Worm (Caenorhabditis elegans) whole organism, L4 larva: ENCODE data around the gene gly-1.

Source experiments
- F10B5.3 ChIP-seq: sonication (generic microtip); optimal IDR thresholded peaks from 2 replicates; lab custom pipeline; 2016; ENCODE audit warnings: mild to moderate bottlenecking, missing genetic modification characterization, missing compliant biosample characterization
- R02D3.7 ChIP-seq: fragments of 150-350 bp; sonication (generic microtip); optimal IDR thresholded peaks from 3 replicates; lab custom pipeline; 2014; ENCODE audit warnings: missing biosample characterization, missing genetic modification characterization
- Y105C5A.15 ChIP-seq: fragments of 200-800 bp; sonication (Bioruptor generic); IDR thresholded peaks from 2 replicates; pipeline ENCODE4 v1.3.6; 2022; ENCODE audit warnings: missing genetic modification characterization, missing compliant biosample characterization
- Y48G9A.11 ChIP-seq: fragments of 200-800 bp; sonication (Bioruptor generic); IDR thresholded peaks from 2 replicates; pipeline ENCODE4 v1.3.6; 2022; ENCODE audit warnings: missing genetic modification reagents, missing genetic modification characterization, missing compliant biosample characterization
- ZK546.5 ChIP-seq, 2 experiments: sonication (generic microtip); optimal IDR thresholded peaks; 2 replicates each; lab custom pipeline; 2017; ENCODE audit warnings: missing biosample characterization in 2 of 2, missing genetic modification characterization in 2 of 2
- aha-1 ChIP-seq: fragments of 150-350 bp; peaks from one replicate; lab custom pipeline; 2014; ENCODE audit warnings: missing biosample characterization, missing genetic modification characterization
- arid-1 ChIP-seq: fragments of 200-800 bp; sonication (Bioruptor generic); conservative IDR thresholded peaks from 2 replicates; pipeline ENCODE4 v1.3.6; 2022; ENCODE audit warnings: missing genetic modification reagents, missing genetic modification characterization, missing compliant biosample characterization
- attf-4 ChIP-seq: sonication (generic microtip); optimal IDR thresholded peaks from 3 replicates; lab custom pipeline; 2017; ENCODE audit warnings: missing biosample characterization, missing genetic modification characterization
- ceh-20 ChIP-seq: fragments of 200-800 bp; sonication (Bioruptor generic); IDR thresholded peaks from 2 replicates; pipeline ENCODE4 v1.3.6; 2022; ENCODE audit warnings: missing genetic modification reagents, missing genetic modification characterization, missing compliant biosample characterization
- ceh-28 ChIP-seq: fragments of 150-350 bp; optimal IDR thresholded peaks from 2 replicates; lab custom pipeline; 2014; ENCODE audit warnings: missing biosample characterization, missing genetic modification reagents, missing genetic modification characterization
- daf-19 ChIP-seq: fragments of 200-800 bp; sonication (Bioruptor generic); conservative IDR thresholded peaks from 2 replicates; pipeline ENCODE4 v1.3.6; 2022; ENCODE audit warnings: missing genetic modification characterization, missing compliant biosample characterization
- duxl-1 ChIP-seq: sonication (generic microtip); optimal IDR thresholded peaks from 2 replicates; lab custom pipeline; 2016; ENCODE audit warnings: mild to moderate bottlenecking, missing genetic modification characterization, moderate library complexity, missing compliant biosample characterization; ENCODE audit not compliant: poor library complexity
- dve-1 ChIP-seq: sonication (generic microtip); optimal IDR thresholded peaks from 2 replicates; lab custom pipeline; 2017; ENCODE audit warnings: antibody characterized with exemption, mild to moderate bottlenecking, missing genetic modification characterization, missing compliant biosample characterization; ENCODE audit not compliant: insufficient read depth
- egl-27 ChIP-seq: sonication (generic microtip); optimal IDR thresholded peaks from 3 replicates; lab custom pipeline; 2017; ENCODE audit warnings: missing biosample characterization, missing genetic modification reagents, missing genetic modification characterization
- egl-43 ChIP-seq: fragments of 200-800 bp; sonication (Bioruptor generic); IDR thresholded peaks from 2 replicates; pipeline ENCODE4 v1.3.6; 2022; ENCODE audit warnings: missing genetic modification reagents, missing genetic modification characterization, missing compliant biosample characterization
- fkh-10 ChIP-seq: fragments of 150-350 bp; optimal IDR thresholded peaks from 2 replicates; lab custom pipeline; 2014; ENCODE audit warnings: missing biosample characterization, missing genetic modification reagents, missing genetic modification characterization
- fos-1 ChIP-seq: fragments of 150-350 bp; optimal IDR thresholded peaks from 2 replicates; lab custom pipeline; 2014; ENCODE audit warnings: missing biosample characterization, missing genetic modification characterization
- hif-1 ChIP-seq, 2 experiments: sonication (generic microtip); optimal IDR thresholded peaks; 2 replicates each; lab custom pipeline; 2016 to 2017; ENCODE audit warnings: missing compliant biosample characterization in 2 of 2, missing genetic modification characterization in 2 of 2, missing genetic modification reagents in 2 of 2, missing genotype in 2 of 2, mild to moderate bottlenecking in 1 of 2
- hlh-11 ChIP-seq: fragments of 200-800 bp; sonication (Bioruptor generic); optimal IDR thresholded peaks from 2 replicates; lab custom pipeline; 2018; ENCODE audit warnings: mild to moderate bottlenecking, missing genetic modification characterization, missing compliant biosample characterization
- hmg-1.1 ChIP-seq: fragments of 200-800 bp; sonication (Bioruptor generic); IDR thresholded peaks from 2 replicates; pipeline ENCODE4 v1.3.6; 2022; ENCODE audit warnings: missing genetic modification reagents, missing genetic modification characterization, missing compliant biosample characterization
- lin-1 ChIP-seq: fragments of 200-800 bp; sonication (Bioruptor generic); IDR thresholded peaks from 2 replicates; pipeline ENCODE4 v1.3.6; 2022; ENCODE audit warnings: missing genetic modification reagents, missing genetic modification characterization, missing compliant biosample characterization
- lin-13 ChIP-seq: fragments of 150-350 bp; optimal IDR thresholded peaks from 2 replicates; lab custom pipeline; 2014; ENCODE audit warnings: missing biosample characterization, missing genetic modification reagents, missing genetic modification characterization
- lin-29 ChIP-seq: fragments of 200-800 bp; sonication (Bioruptor generic); IDR thresholded peaks from 2 replicates; pipeline ENCODE4 v1.3.6; 2022; ENCODE audit warnings: missing genetic modification reagents, missing genetic modification characterization, missing compliant biosample characterization
- mxl-3 ChIP-seq: fragments of 200-800 bp; sonication (Bioruptor generic); optimal IDR thresholded peaks from 2 replicates; lab custom pipeline; 2018; ENCODE audit warnings: mild to moderate bottlenecking, missing genetic modification characterization, missing compliant biosample characterization
- nhr-102 ChIP-seq: sonication (generic microtip); optimal IDR thresholded peaks from 2 replicates; lab custom pipeline; 2016; ENCODE audit warnings: mild to moderate bottlenecking, missing genetic modification characterization, moderate library complexity, missing compliant biosample characterization
- nhr-48 ChIP-seq: sonication (generic microtip); optimal IDR thresholded peaks from 2 replicates; lab custom pipeline; 2016; ENCODE audit warnings: mild to moderate bottlenecking, missing genetic modification characterization, missing compliant biosample characterization
- nhr-6 ChIP-seq: fragments of 150-350 bp; optimal IDR thresholded peaks from 2 replicates; lab custom pipeline; 2014; ENCODE audit warnings: missing biosample characterization, missing genetic modification characterization
- rbr-2 ChIP-seq: sonication (generic microtip); optimal IDR thresholded peaks from 2 replicates; lab custom pipeline; 2016; ENCODE audit warnings: missing genotype, missing genetic modification characterization, missing compliant biosample characterization
- snpc-4 ChIP-seq: fragments of 150-350 bp; optimal IDR thresholded peaks from 2 replicates; lab custom pipeline; 2014; ENCODE audit warnings: missing biosample characterization, missing genetic modification characterization
- tag-97 ChIP-seq: fragments of 200-800 bp; sonication (Bioruptor generic); IDR thresholded peaks from 2 replicates; pipeline ENCODE4 v1.3.6; 2022; ENCODE audit warnings: missing genetic modification characterization, missing compliant biosample characterization
- zag-1 ChIP-seq: fragments of 150-350 bp; optimal IDR thresholded peaks from 2 replicates; lab custom pipeline; 2014; ENCODE audit warnings: missing biosample characterization, missing genetic modification characterization
- zfp-3 ChIP-seq: fragments of 200-800 bp; sonication (Bioruptor generic); conservative IDR thresholded peaks from 2 replicates; pipeline ENCODE4 v1.3.6; 2022; ENCODE audit warnings: missing genetic modification reagents, missing genetic modification characterization, missing compliant biosample characterization
- zip-2 ChIP-seq: fragments of 150-350 bp; optimal IDR thresholded peaks from 2 replicates; lab custom pipeline; 2014; ENCODE audit warnings: missing biosample characterization, missing genetic modification characterization
- ztf-11 ChIP-seq: fragments of 150-350 bp; optimal IDR thresholded peaks from 2 replicates; lab custom pipeline; 2014; ENCODE audit warnings: missing biosample characterization, missing genetic modification characterization

The gly-1 gene

DNA sequence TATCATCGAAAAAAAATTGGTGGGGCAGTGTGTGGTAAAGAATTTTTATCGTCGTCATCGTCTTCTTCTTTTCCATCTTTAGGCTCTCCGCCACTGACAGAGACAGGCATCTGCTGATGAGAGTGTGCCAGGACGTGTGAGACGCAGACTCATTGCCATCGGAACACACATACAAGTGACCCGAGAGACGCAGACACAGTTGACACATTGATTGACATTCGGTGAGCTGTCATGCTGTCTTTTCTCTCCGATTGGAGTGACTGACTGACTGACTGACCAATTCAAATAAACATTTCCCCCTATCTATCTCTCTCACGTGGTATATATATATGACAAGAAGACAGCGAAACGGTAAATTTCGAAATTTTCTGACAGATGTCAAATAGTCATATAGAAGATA lies 50.9 kb downstream of the gly-1 start (continued):
- TF ChIP-seq nhr-48 (tag; lab: Kevin White, UChicago) (peak; percentile 90), tag-97 (GFP tag; lab: Robert Waterston, UW) (no peak), attf-4 (tag; lab: Kevin White, UChicago) (no peak), fos-1 (tag; lab: Kevin White, UChicago) (no peak), egl-43 (GFP tag; lab: Robert Waterston, UW) (no peak; the same call in 1 of the 2 replicates), ZK546.5 (tag; optimal IDR thresholded peaks at IDR 0.05; lab: Kevin White, UChicago) (no peak), F10B5.3 (tag; lab: Kevin White, UChicago) (no peak), Y48G9A.11 (no peak), daf-19 (GFP tag; lab: Robert Waterston, UW) (no peak), egl-27 (tag; lab: Kevin White, UChicago) (no peak), dve-1 (tag; lab: Kevin White, UChicago) (peak; percentile 86), hif-1 (tag; optimal IDR thresholded peaks at IDR 0.05; lab: Kevin White, UChicago) (peak in 1 of 2 experiments; percentile 32), fkh-10 (no peak), zag-1 (tag; lab: Kevin White, UChicago) (no peak), ceh-28 (tag; lab: Kevin White, UChicago) (no peak), lin-29 (GFP tag; lab: Robert Waterston, UW) (no peak), zip-2 (tag; lab: Kevin White, UChicago) (no peak), hmg-1.1 (GFP tag; lab: Robert Waterston, UW) (peak; percentile 67; the same call in 1 of the 2 replicates), lin-13 (GFP tag; lab: Kevin White, UChicago) (peak; percentile 47), lin-1 (GFP tag; lab: Robert Waterston, UW) (peak; percentile 61), duxl-1 (tag; lab: Kevin White, UChicago) (no peak), aha-1 (tag; lab: Kevin White, UChicago) (no peak), zfp-3 (peak; percentile 62; the same call in 1 of the 2 replicates), arid-1 (GFP tag; lab: Robert Waterston, UW) (0 out of 2 replicates have a peak, but pooled peaks have one; percentile 25), R02D3.7 (tag; lab: Kevin White, UChicago) (no peak), nhr-6 (tag; lab: Kevin White, UChicago) (peak; percentile 69), rbr-2 (peak; percentile 55), ceh-20 (GFP tag; lab: Robert Waterston, UW) (peak; percentile 96), mxl-3 (peak; percentile 91), nhr-102 (tag; lab: Kevin White, UChicago) (peak; percentile 89), hlh-11 (tag; lab: Kevin White, UChicago) (peak; percentile 97), snpc-4 (tag; lab: Kevin White, UChicago) (no peak), Y105C5A.15 (GFP tag; lab: Robert Waterston, UW) (0 out of 2 replicates have a peak, but pooled peaks have one; percentile 17), ztf-11 (tag; lab: Kevin White, UChicago) (no peak)
